Worm (Caenorhabditis elegans) whole organism, L4 larva: ENCODE measurements around the gene fbxa-202.

ENCODE experiments used
- F26F4.8 ChIP-seq: fragments of 200-800 bp; sonication (Bioruptor generic); conservative IDR thresholded peaks from 2 replicates; pipeline ENCODE4 v1.3.6; 2022; ENCODE audit warnings: missing genetic modification characterization, missing compliant biosample characterization
- F44E2.7 ChIP-seq: fragments of 200-800 bp; sonication (Bioruptor generic); IDR thresholded peaks from 2 replicates; pipeline ENCODE4 v2.1.2; 2022; ENCODE audit warnings: missing genetic modification characterization, missing compliant biosample characterization
- R02D3.7 ChIP-seq: fragments of 150-350 bp; sonication (generic microtip); optimal IDR thresholded peaks from 3 replicates; lab custom pipeline; 2014; ENCODE audit warnings: missing biosample characterization, missing genetic modification characterization
- Y105C5A.15 ChIP-seq: fragments of 200-800 bp; sonication (Bioruptor generic); IDR thresholded peaks from 2 replicates; pipeline ENCODE4 v1.3.6; 2022; ENCODE audit warnings: missing genetic modification characterization, missing compliant biosample characterization
- ZK337.2 ChIP-seq: fragments of 200-800 bp; sonication (Bioruptor generic); IDR thresholded peaks from 2 replicates; pipeline ENCODE4 v1.3.6; 2022; ENCODE audit warnings: missing genetic modification reagents, missing genetic modification characterization, missing compliant biosample characterization
- arid-1 ChIP-seq: fragments of 200-800 bp; sonication (Bioruptor generic); conservative IDR thresholded peaks from 2 replicates; pipeline ENCODE4 v1.3.6; 2022; ENCODE audit warnings: missing genetic modification reagents, missing genetic modification characterization, missing compliant biosample characterization
- ceh-28 ChIP-seq: fragments of 150-350 bp; optimal IDR thresholded peaks from 2 replicates; lab custom pipeline; 2014; ENCODE audit warnings: missing biosample characterization, missing genetic modification reagents, missing genetic modification characterization
- ceh-62 ChIP-seq: sonication (generic microtip); optimal IDR thresholded peaks from 2 replicates; lab custom pipeline; 2017; ENCODE audit warnings: missing biosample characterization, missing genetic modification characterization
- ceh-82 ChIP-seq: sonication (generic microtip); optimal IDR thresholded peaks from 2 replicates; lab custom pipeline; 2017; ENCODE audit warnings: missing biosample characterization, missing genetic modification characterization
- cey-2 ChIP-seq: sonication (generic microtip); optimal IDR thresholded peaks from 3 replicates; lab custom pipeline; 2017; ENCODE audit warnings: missing genetic modification characterization, mild to moderate bottlenecking, missing compliant biosample characterization, antibody characterized with exemption, borderline replicate concordance; ENCODE audit not compliant: insufficient read depth
- daf-19 ChIP-seq: fragments of 200-800 bp; sonication (Bioruptor generic); conservative IDR thresholded peaks from 2 replicates; pipeline ENCODE4 v1.3.6; 2022; ENCODE audit warnings: missing genetic modification characterization, missing compliant biosample characterization
- dmd-6 ChIP-seq: fragments of 200-800 bp; sonication (Bioruptor generic); IDR thresholded peaks from 2 replicates; pipeline ENCODE4 v1.3.6; 2022; ENCODE audit warnings: missing genetic modification reagents, missing genetic modification characterization, missing compliant biosample characterization
- dmd-9 ChIP-seq: fragments of 200-800 bp; sonication (Bioruptor generic); IDR thresholded peaks from 2 replicates; pipeline ENCODE4 v1.3.6; 2022; ENCODE audit warnings: missing genetic modification reagents, missing genetic modification characterization, missing compliant biosample characterization
- duxl-1 ChIP-seq: sonication (generic microtip); optimal IDR thresholded peaks from 2 replicates; lab custom pipeline; 2016; ENCODE audit warnings: mild to moderate bottlenecking, missing genetic modification characterization, moderate library complexity, missing compliant biosample characterization; ENCODE audit not compliant: poor library complexity
- egl-43 ChIP-seq: fragments of 200-800 bp; sonication (Bioruptor generic); IDR thresholded peaks from 2 replicates; pipeline ENCODE4 v1.3.6; 2022; ENCODE audit warnings: missing genetic modification reagents, missing genetic modification characterization, missing compliant biosample characterization
- fkh-10 ChIP-seq: fragments of 150-350 bp; optimal IDR thresholded peaks from 2 replicates; lab custom pipeline; 2014; ENCODE audit warnings: missing biosample characterization, missing genetic modification reagents, missing genetic modification characterization
- gei-8 ChIP-seq: fragments of 200-800 bp; sonication (Bioruptor generic); optimal IDR thresholded peaks from 2 replicates; lab custom pipeline; 2018; ENCODE audit warnings: mild to moderate bottlenecking, missing genetic modification characterization, missing compliant biosample characterization
- hif-1 ChIP-seq, 2 experiments: sonication (generic microtip); optimal IDR thresholded peaks; 2 replicates each; lab custom pipeline; 2016 to 2017; ENCODE audit warnings: missing compliant biosample characterization in 2 of 2, missing genetic modification characterization in 2 of 2, missing genetic modification reagents in 2 of 2, missing genotype in 2 of 2, mild to moderate bottlenecking in 1 of 2
- hlh-11 ChIP-seq: fragments of 200-800 bp; sonication (Bioruptor generic); optimal IDR thresholded peaks from 2 replicates; lab custom pipeline; 2018; ENCODE audit warnings: mild to moderate bottlenecking, missing genetic modification characterization, missing compliant biosample characterization
- hlh-30 ChIP-seq: sonication (generic microtip); optimal IDR thresholded peaks from 2 replicates; lab custom pipeline; 2017; ENCODE audit warnings: antibody characterized with exemption, mild to moderate bottlenecking, missing genetic modification characterization, missing compliant biosample characterization; ENCODE audit not compliant: insufficient read depth
- jun-1 ChIP-seq: fragments of 150-350 bp; optimal IDR thresholded peaks from 2 replicates; lab custom pipeline; 2014; ENCODE audit warnings: missing biosample characterization, missing genetic modification reagents, missing genetic modification characterization
- lim-7 ChIP-seq: fragments of 200-800 bp; sonication (Bioruptor generic); IDR thresholded peaks from 2 replicates; pipeline ENCODE4 v1.3.6; 2022; ENCODE audit warnings: missing genetic modification characterization, missing compliant biosample characterization
- lin-1 ChIP-seq: fragments of 200-800 bp; sonication (Bioruptor generic); IDR thresholded peaks from 2 replicates; pipeline ENCODE4 v1.3.6; 2022; ENCODE audit warnings: missing genetic modification reagents, missing genetic modification characterization, missing compliant biosample characterization
- lin-38 ChIP-seq: fragments of 200-800 bp; sonication (Bioruptor generic); IDR thresholded peaks from 2 replicates; pipeline ENCODE4 v1.3.6; 2022; ENCODE audit warnings: missing genetic modification reagents, missing genetic modification characterization, missing compliant biosample characterization
- mdl-1 ChIP-seq, 2 experiments: fragments of 150-350 bp in 1 of 2; sonication (generic microtip) in 1 of 2; optimal IDR thresholded peaks; 2 replicates each; lab custom pipeline; 2014 to 2017; ENCODE audit warnings: missing biosample characterization in 2 of 2, missing genetic modification characterization in 2 of 2
- mxl-3 ChIP-seq: fragments of 200-800 bp; sonication (Bioruptor generic); optimal IDR thresholded peaks from 2 replicates; lab custom pipeline; 2018; ENCODE audit warnings: mild to moderate bottlenecking, missing genetic modification characterization, missing compliant biosample characterization
- nhr-10 ChIP-seq: fragments of 150-350 bp; optimal IDR thresholded peaks from 2 replicates; lab custom pipeline; 2014; ENCODE audit warnings: missing biosample characterization, missing genetic modification characterization
- nhr-102 ChIP-seq: sonication (generic microtip); optimal IDR thresholded peaks from 2 replicates; lab custom pipeline; 2016; ENCODE audit warnings: mild to moderate bottlenecking, missing genetic modification characterization, moderate library complexity, missing compliant biosample characterization
- nhr-111 ChIP-seq: fragments of 200-800 bp; sonication (Bioruptor generic); optimal IDR thresholded peaks from 2 replicates; lab custom pipeline; 2018; ENCODE audit warnings: mild to moderate bottlenecking, missing genetic modification characterization, missing compliant biosample characterization
- nhr-25 ChIP-seq: sonication (generic microtip); optimal IDR thresholded peaks from 2 replicates; lab custom pipeline; 2017; ENCODE audit warnings: missing genetic modification characterization, mild to moderate bottlenecking, missing compliant biosample characterization, antibody characterized with exemption, moderate library complexity, borderline replicate concordance; ENCODE audit not compliant: insufficient read depth
- nhr-28 ChIP-seq: fragments of 150-350 bp; optimal IDR thresholded peaks from 2 replicates; lab custom pipeline; 2014; ENCODE audit warnings: missing biosample characterization, missing genetic modification characterization
- nhr-6 ChIP-seq: fragments of 150-350 bp; optimal IDR thresholded peaks from 2 replicates; lab custom pipeline; 2014; ENCODE audit warnings: missing biosample characterization, missing genetic modification characterization
- pha-4 ChIP-seq, 2 experiments: fragments of 150-350 bp in 1 of 2; fragments of 200-800 bp in 1 of 2; sonication (Bioruptor generic) in 1 of 2; IDR thresholded peaks in 1 of 2; optimal IDR thresholded peaks in 1 of 2; 2 replicates each; pipeline versions ENCODE4 v1.3.6 to Lab custom; 2014 to 2022; ENCODE audit warnings: missing genetic modification characterization in 2 of 2, missing genetic modification reagents in 2 of 2, missing biosample characterization in 1 of 2, missing compliant biosample characterization in 1 of 2
- rbr-2 ChIP-seq: sonication (generic microtip); optimal IDR thresholded peaks from 2 replicates; lab custom pipeline; 2016; ENCODE audit warnings: missing genotype, missing genetic modification characterization, missing compliant biosample characterization
- snpc-4 ChIP-seq: fragments of 150-350 bp; optimal IDR thresholded peaks from 2 replicates; lab custom pipeline; 2014; ENCODE audit warnings: missing biosample characterization, missing genetic modification characterization
- zfp-3 ChIP-seq: fragments of 200-800 bp; sonication (Bioruptor generic); conservative IDR thresholded peaks from 2 replicates; pipeline ENCODE4 v1.3.6; 2022; ENCODE audit warnings: missing genetic modification reagents, missing genetic modification characterization, missing compliant biosample characterization
- zip-2 ChIP-seq: fragments of 150-350 bp; optimal IDR thresholded peaks from 2 replicates; lab custom pipeline; 2014; ENCODE audit warnings: missing biosample characterization, missing genetic modification characterization

Gene fbxa-202

ce11 chrV:6348133-6348532 lies 21.1 kb downstream of the fbxa-202 start (continued):
- 0 out of 2 replicates have a peak, but pooled peaks have one; percentile 12 for TF ChIP-seq dmd-6 (GFP tag; lab: Robert Waterston, UW)
- TF ChIP-seq nhr-10 (tag; lab: Kevin White, UChicago): no peak
- no peak for TF ChIP-seq nhr-111
- no peak for TF ChIP-seq dmd-9 (GFP tag; lab: Robert Waterston, UW)
- peak; percentile 35 for TF ChIP-seq nhr-28 (tag; lab: Kevin White, UChicago)
- TF ChIP-seq lim-7: 0 out of 2 replicates have a peak, but pooled peaks have one; percentile 27
- no peak for TF ChIP-seq duxl-1 (tag; lab: Kevin White, UChicago)
- TF ChIP-seq ceh-28 (tag; lab: Kevin White, UChicago): no peak
- no peak for TF ChIP-seq nhr-6 (tag; lab: Kevin White, UChicago)
- TF ChIP-seq pha-4 (GFP tag; IDR thresholded peaks at IDR 0.05; lab: Robert Waterston, UW): no peak
- TF ChIP-seq pha-4 (tag; optimal IDR thresholded peaks at IDR 0.05; lab: Kevin White, UChicago): no peak
- TF ChIP-seq mxl-3 (GFP tag; lab: Kevin White, UChicago): peak; percentile 64
- TF ChIP-seq hlh-11 (tag; lab: Kevin White, UChicago): peak; percentile 24
- no peak for TF ChIP-seq egl-43 (GFP tag; lab: Robert Waterston, UW)
- TF ChIP-seq lin-1 (GFP tag; lab: Robert Waterston, UW): no peak
- no peak for TF ChIP-seq F26F4.8 (GFP tag; lab: Robert Waterston, UW)
- TF ChIP-seq hlh-30 (tag; lab: Kevin White, UChicago): peak; percentile 94
- no peak for TF ChIP-seq snpc-4 (tag; lab: Kevin White, UChicago)
- TF ChIP-seq nhr-102 (tag; lab: Kevin White, UChicago): no peak
- TF ChIP-seq F44E2.7 (GFP tag; lab: Robert Waterston, UW): no peak
- TF ChIP-seq gei-8 (GFP tag; lab: Kevin White, UChicago): no peak
- TF ChIP-seq cey-2 (tag; lab: Kevin White, UChicago): no peak
- TF ChIP-seq ZK337.2 (GFP tag; lab: Robert Waterston, UW): no peak
- no peak for TF ChIP-seq R02D3.7 (tag; lab: Kevin White, UChicago)

DNA sequence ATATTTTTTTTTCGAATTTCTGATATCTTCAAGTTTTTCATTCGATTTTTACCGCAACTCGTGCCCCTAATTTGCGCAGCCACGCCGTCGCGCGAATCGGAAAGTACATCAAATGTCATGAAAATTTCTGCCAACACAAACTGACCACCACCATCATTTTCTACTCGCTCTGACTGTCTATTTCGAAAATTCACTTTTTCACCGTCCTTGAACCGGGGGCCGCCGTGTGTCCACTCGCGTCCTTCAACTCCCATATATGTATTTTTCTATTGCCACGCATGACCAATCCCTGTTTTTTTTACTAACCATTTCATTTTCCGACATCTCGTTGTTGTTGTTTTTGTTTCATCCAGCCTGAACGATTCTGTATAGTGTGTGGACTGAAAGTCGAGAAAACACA lies 22.5 kb downstream of the fbxa-202 start:
- no peak for TF ChIP-seq fkh-10 (GFP tag; lab: Kevin White, UChicago)
- TF ChIP-seq zfp-3 (GFP tag; lab: Robert Waterston, UW): 0 out of 2 replicates have a peak, but pooled peaks have one; percentile 22
- no peak for TF ChIP-seq Y105C5A.15 (GFP tag; lab: Robert Waterston, UW)
- peak; percentile 23 for TF ChIP-seq mxl-3 (GFP tag; lab: Kevin White, UChicago)
- TF ChIP-seq duxl-1 (tag; lab: Kevin White, UChicago): no peak
- no peak for TF ChIP-seq F26F4.8 (GFP tag; lab: Robert Waterston, UW)
- no peak for TF ChIP-seq zip-2
- peak; percentile 38 for TF ChIP-seq hlh-30 (tag; lab: Kevin White, UChicago)
- TF ChIP-seq nhr-28 (tag; lab: Kevin White, UChicago): peak; percentile 5
- TF ChIP-seq F44E2.7 (GFP tag; lab: Robert Waterston, UW): no peak
- no peak for TF ChIP-seq hif-1 (tag; optimal IDR thresholded peaks at IDR 0.05; lab: Kevin White, UChicago)
- no peak for TF ChIP-seq egl-43 (GFP tag; lab: Robert Waterston, UW)
- TF ChIP-seq lin-1 (GFP tag; lab: Robert Waterston, UW): no peak
- TF ChIP-seq ceh-82 (tag; lab: Kevin White, UChicago): no peak
- no peak for TF ChIP-seq ceh-62 (tag; lab: Kevin White, UChicago)
- no peak for TF ChIP-seq snpc-4 (tag; lab: Kevin White, UChicago)
- TF ChIP-seq gei-8 (GFP tag; lab: Kevin White, UChicago): no peak
- TF ChIP-seq jun-1 (tag; lab: Kevin White, UChicago): no peak
- no peak for TF ChIP-seq rbr-2
- TF ChIP-seq nhr-25 (tag; lab: Kevin White, UChicago): peak; percentile 72
- no peak for TF ChIP-seq cey-2 (tag; lab: Kevin White, UChicago)
- TF ChIP-seq arid-1 (GFP tag; lab: Robert Waterston, UW): no peak
- no peak for TF ChIP-seq lin-38 (GFP tag; lab: Robert Waterston, UW)
- TF ChIP-seq mdl-1 (tag; optimal IDR thresholded peaks at IDR 0.05; lab: Kevin White, UChicago): no peak
- no peak for TF ChIP-seq daf-19 (GFP tag; lab: Robert Waterston, UW)
- TF ChIP-seq, all 104 proteins: peak for 5
